Fruit fly (Drosophila melanogaster) whole organism, embryonic: ENCODE data around the gene RpLP1.

Experiments
- ATbp ChIP-seq: fragments of 200-800 bp; sonication (Bioruptor generic); optimal IDR thresholded peaks from 2 replicates; lab custom pipeline; 2017; ENCODE audit warnings: missing biosample characterization, mild to moderate bottlenecking, missing genetic modification characterization, missing genetic modification reagents
- Antp ChIP-seq: fragments of 200-800 bp; sonication (Bioruptor generic); optimal IDR thresholded peaks from 3 replicates; lab custom pipeline; 2016; ENCODE audit warnings: missing biosample characterization, missing genetic modification characterization
- Awh ChIP-seq: fragments of 200-800 bp; sonication (Bioruptor generic); IDR thresholded peaks from 2 replicates; pipeline ENCODE4, ENCODE4 v1.3.6; 2022; ENCODE audit warnings: missing biosample characterization, missing genetic modification characterization
- Bdp1 ChIP-seq: fragments of 200-800 bp; sonication (Bioruptor generic); optimal IDR thresholded peaks from 3 replicates; lab custom pipeline; 2016; ENCODE audit warnings: missing biosample characterization, missing genetic modification characterization
- CG11560 ChIP-seq: fragments of 200-800 bp; sonication (Bioruptor generic); IDR thresholded peaks from 3 replicates; pipeline ENCODE4 v1.3.6; 2022; ENCODE audit warnings: missing biosample characterization, missing genetic modification characterization
- CG12155 ChIP-seq: fragments of 200-800 bp; sonication (Bioruptor generic); optimal IDR thresholded peaks from 3 replicates; lab custom pipeline; 2016; ENCODE audit warnings: missing biosample characterization, missing genetic modification characterization
- CG12391 ChIP-seq: fragments of 200-800 bp; sonication (Bioruptor generic); optimal IDR thresholded peaks from 3 replicates; lab custom pipeline; 2018; ENCODE audit warnings: missing biosample characterization, mild to moderate bottlenecking, missing genetic modification characterization, moderate library complexity
- CG14441 ChIP-seq: fragments of 200-800 bp; sonication (Bioruptor generic); IDR thresholded peaks from 2 replicates; pipeline ENCODE4 v1.3.6; 2022; ENCODE audit warnings: missing biosample characterization, missing genetic modification characterization
- CG15601 ChIP-seq: fragments of 200-800 bp; sonication (Bioruptor generic); optimal IDR thresholded peaks from 3 replicates; lab custom pipeline; 2019; ENCODE audit warnings: missing biosample characterization, mild to moderate bottlenecking, missing genetic modification characterization, moderate library complexity
- CG16863 ChIP-seq: fragments of 200-800 bp; sonication (Bioruptor generic); optimal IDR thresholded peaks from 3 replicates; lab custom pipeline; 2016; ENCODE audit warnings: missing biosample characterization, missing genetic modification characterization
- CG18476 ChIP-seq: fragments of 200-800 bp; sonication (Bioruptor generic); optimal IDR thresholded peaks from 2 replicates; lab custom pipeline; 2016; ENCODE audit warnings: missing biosample characterization, mild to moderate bottlenecking, missing genetic modification characterization
- CG18619 ChIP-seq: fragments of 200-800 bp; sonication (Bioruptor generic); optimal IDR thresholded peaks from 3 replicates; lab custom pipeline; 2017; ENCODE audit warnings: missing biosample characterization, mild to moderate bottlenecking, missing genetic modification characterization
- CG31365 ChIP-seq: fragments of 200-800 bp; sonication (Bioruptor generic); optimal IDR thresholded peaks from 2 replicates; lab custom pipeline; 2018; ENCODE audit warnings: missing biosample characterization, mild to moderate bottlenecking, missing genetic modification characterization
- CG31441 ChIP-seq: fragments of 200-800 bp; sonication (Bioruptor generic); IDR thresholded peaks from 2 replicates; pipeline ENCODE4 v1.3.6; 2022; ENCODE audit warnings: missing biosample characterization, missing genetic modification characterization
- CG33557 ChIP-seq: fragments of 200-800 bp; sonication (Bioruptor generic); optimal IDR thresholded peaks from 2 replicates; lab custom pipeline; 2019; ENCODE audit warnings: missing biosample characterization, mild to moderate bottlenecking, missing genetic modification characterization, moderate library complexity
- CG5245 ChIP-seq: fragments of 200-800 bp; sonication (Bioruptor generic); optimal IDR thresholded peaks from 3 replicates; lab custom pipeline; 2016; ENCODE audit warnings: missing biosample characterization, missing genetic modification characterization
- CG6689 ChIP-seq: fragments of 200-800 bp; sonication (Bioruptor generic); IDR thresholded peaks from 2 replicates; pipeline ENCODE4 v1.3.6; 2022; ENCODE audit warnings: missing biosample characterization, missing genetic modification characterization
- CG7928 ChIP-seq: fragments of 200-800 bp; sonication (Bioruptor generic); optimal IDR thresholded peaks from 2 replicates; lab custom pipeline; 2017; ENCODE audit warnings: missing biosample characterization, mild to moderate bottlenecking, missing genetic modification characterization
- CG7963 ChIP-seq: fragments of 200-800 bp; sonication (Bioruptor generic); IDR thresholded peaks from 3 replicates; pipeline ENCODE4 v1.3.6; 2022; ENCODE audit warnings: missing biosample characterization, missing genetic modification characterization; ENCODE audit not compliant: partially characterized antibody
- CG8281 ChIP-seq: fragments of 200-800 bp; sonication (Bioruptor generic); optimal IDR thresholded peaks from 2 replicates; lab custom pipeline; 2018; ENCODE audit warnings: missing biosample characterization, mild to moderate bottlenecking, missing genetic modification characterization, moderate library complexity
- CG8944 ChIP-seq: fragments of 200-800 bp; sonication (Bioruptor generic); optimal IDR thresholded peaks from 3 replicates; lab custom pipeline; 2016; ENCODE audit warnings: missing biosample characterization, missing genetic modification characterization
- CG9727 ChIP-seq: fragments of 200-800 bp; sonication (Bioruptor generic); optimal IDR thresholded peaks from 3 replicates; lab custom pipeline; 2017; ENCODE audit warnings: missing biosample characterization, mild to moderate bottlenecking, missing genetic modification characterization
- CkIIα-i1 ChIP-seq: fragments of 200-800 bp; sonication (Bioruptor generic); IDR thresholded peaks from 2 replicates; pipeline ENCODE4 v1.3.6; 2022; ENCODE audit warnings: missing biosample characterization, missing genetic modification characterization
- Dek ChIP-seq: fragments of 200-800 bp; sonication (Bioruptor generic); optimal IDR thresholded peaks from 3 replicates; lab custom pipeline; 2019; ENCODE audit warnings: missing biosample characterization, mild to moderate bottlenecking, missing genetic modification characterization, moderate library complexity
- Doc2 ChIP-seq: fragments of 200-800 bp; sonication (Bioruptor generic); IDR thresholded peaks from 2 replicates; pipeline ENCODE4 v1.3.6; 2022; ENCODE audit warnings: missing biosample characterization, missing genetic modification characterization
- Drgx ChIP-seq: fragments of 200-800 bp; sonication (Bioruptor generic); IDR thresholded peaks from 2 replicates; pipeline ENCODE4 v1.3.6; 2022; ENCODE audit warnings: missing biosample characterization, missing genetic modification characterization
- Hmx ChIP-seq: fragments of 200-800 bp; sonication (Bioruptor generic); optimal IDR thresholded peaks from 2 replicates; lab custom pipeline; 2016; ENCODE audit warnings: missing biosample characterization, missing genetic modification characterization
- Hsf ChIP-seq: fragments of 200-800 bp; sonication (Bioruptor generic); optimal IDR thresholded peaks from 3 replicates; lab custom pipeline; 2016; ENCODE audit warnings: missing biosample characterization, missing genetic modification characterization
- Mrtf ChIP-seq: fragments of 200-800 bp; sonication (Bioruptor generic); IDR thresholded peaks from 3 replicates; pipeline ENCODE4 v1.3.6; 2022; ENCODE audit warnings: missing biosample characterization, missing genetic modification characterization
- NC2β ChIP-seq: fragments of 200-800 bp; sonication (Bioruptor generic); optimal IDR thresholded peaks from 2 replicates; lab custom pipeline; 2016; ENCODE audit warnings: missing biosample characterization, missing genetic modification characterization
- Ssrp ChIP-seq: fragments of 200-800 bp; sonication (Bioruptor generic); optimal IDR thresholded peaks from 2 replicates; lab custom pipeline; 2018; ENCODE audit warnings: missing biosample characterization, mild to moderate bottlenecking, missing genetic modification characterization, moderate library complexity
- caup ChIP-seq: fragments of 200-800 bp; sonication (Bioruptor generic); optimal IDR thresholded peaks from 3 replicates; lab custom pipeline; 2017; ENCODE audit warnings: missing biosample characterization, mild to moderate bottlenecking, missing genetic modification characterization, moderate library complexity; ENCODE audit not compliant: severe bottlenecking
- crc ChIP-seq: fragments of 200-800 bp; sonication (Bioruptor generic); optimal IDR thresholded peaks from 2 replicates; lab custom pipeline; 2016; ENCODE audit warnings: missing biosample characterization, missing genetic modification characterization
- danr ChIP-seq: fragments of 200-800 bp; sonication (Bioruptor generic); IDR thresholded peaks from 2 replicates; pipeline ENCODE4 v1.3.6; 2022; ENCODE audit warnings: missing biosample characterization, missing genetic modification characterization
- dati ChIP-seq: fragments of 200-800 bp; sonication (Bioruptor generic); IDR thresholded peaks from 2 replicates; pipeline ENCODE4 v1.3.6; 2022; ENCODE audit warnings: missing biosample characterization, missing genetic modification characterization
- dmrt99B ChIP-seq: fragments of 200-800 bp; sonication (Bioruptor generic); optimal IDR thresholded peaks from 2 replicates; lab custom pipeline; 2018; ENCODE audit warnings: missing biosample characterization, mild to moderate bottlenecking, missing genetic modification characterization, moderate library complexity
- dpn ChIP-seq, 2 experiments: fragments of 200-800 bp; sonication (Bioruptor generic); optimal IDR thresholded peaks; 3 replicates each; lab custom pipeline; 2016; ENCODE audit warnings: missing biosample characterization in 2 of 2, missing genetic modification characterization in 2 of 2
- eyg ChIP-seq: fragments of 200-800 bp; sonication (Bioruptor generic); optimal IDR thresholded peaks from 3 replicates; lab custom pipeline; 2016; ENCODE audit warnings: missing biosample characterization, missing genetic modification characterization
- fd64A ChIP-seq: fragments of 200-800 bp; sonication (Bioruptor generic); optimal IDR thresholded peaks from 3 replicates; lab custom pipeline; 2018; ENCODE audit warnings: missing biosample characterization, mild to moderate bottlenecking, missing genetic modification characterization
- ind ChIP-seq: fragments of 200-800 bp; sonication (Bioruptor generic); optimal IDR thresholded peaks from 3 replicates; lab custom pipeline; 2016; ENCODE audit warnings: missing biosample characterization, missing genetic modification characterization
- nerfin-2 ChIP-seq: fragments of 200-800 bp; sonication (Bioruptor generic); IDR thresholded peaks from 2 replicates; pipeline ENCODE4 v1.3.6; 2022; ENCODE audit warnings: missing biosample characterization, missing genetic modification characterization; ENCODE audit not compliant: partially characterized antibody
- odd ChIP-seq: fragments of 200-800 bp; sonication (Bioruptor generic); optimal IDR thresholded peaks from 2 replicates; lab custom pipeline; 2017; ENCODE audit warnings: missing biosample characterization, mild to moderate bottlenecking, missing genetic modification characterization
- onecut ChIP-seq: fragments of 200-800 bp; sonication (Bioruptor generic); IDR thresholded peaks from 2 replicates; pipeline ENCODE4 v1.3.6; 2022; ENCODE audit warnings: missing biosample characterization, missing genetic modification characterization
- pfk ChIP-seq: fragments of 200-800 bp; sonication (Bioruptor generic); optimal IDR thresholded peaks from 2 replicates; lab custom pipeline; 2018; ENCODE audit warnings: missing biosample characterization, mild to moderate bottlenecking, missing genetic modification characterization, moderate library complexity
- repo ChIP-seq: fragments of 200-800 bp; sonication (Bioruptor generic); optimal IDR thresholded peaks from 2 replicates; lab custom pipeline; 2016; ENCODE audit warnings: missing biosample characterization, missing genetic modification characterization
- shn ChIP-seq: fragments of 200-800 bp; sonication (Bioruptor generic); optimal IDR thresholded peaks from 3 replicates; lab custom pipeline; 2016; ENCODE audit warnings: missing biosample characterization, missing genetic modification characterization
- slp2 ChIP-seq: fragments of 200-800 bp; sonication (Bioruptor generic); optimal IDR thresholded peaks from 2 replicates; lab custom pipeline; 2016; ENCODE audit warnings: missing biosample characterization, missing genetic modification characterization
- tgo ChIP-seq: fragments of 200-800 bp; sonication (Bioruptor generic); IDR thresholded peaks from 3 replicates; pipeline ENCODE4 v1.3.6; 2022; ENCODE audit warnings: missing biosample characterization, missing genetic modification characterization
- zen2 ChIP-seq: fragments of 200-800 bp; sonication (Bioruptor generic); IDR thresholded peaks from 3 replicates; pipeline ENCODE4 v1.3.6; 2022; ENCODE audit warnings: missing biosample characterization, missing genetic modification characterization; ENCODE audit not compliant: partially characterized antibody

RpLP1 gene

DNA sequence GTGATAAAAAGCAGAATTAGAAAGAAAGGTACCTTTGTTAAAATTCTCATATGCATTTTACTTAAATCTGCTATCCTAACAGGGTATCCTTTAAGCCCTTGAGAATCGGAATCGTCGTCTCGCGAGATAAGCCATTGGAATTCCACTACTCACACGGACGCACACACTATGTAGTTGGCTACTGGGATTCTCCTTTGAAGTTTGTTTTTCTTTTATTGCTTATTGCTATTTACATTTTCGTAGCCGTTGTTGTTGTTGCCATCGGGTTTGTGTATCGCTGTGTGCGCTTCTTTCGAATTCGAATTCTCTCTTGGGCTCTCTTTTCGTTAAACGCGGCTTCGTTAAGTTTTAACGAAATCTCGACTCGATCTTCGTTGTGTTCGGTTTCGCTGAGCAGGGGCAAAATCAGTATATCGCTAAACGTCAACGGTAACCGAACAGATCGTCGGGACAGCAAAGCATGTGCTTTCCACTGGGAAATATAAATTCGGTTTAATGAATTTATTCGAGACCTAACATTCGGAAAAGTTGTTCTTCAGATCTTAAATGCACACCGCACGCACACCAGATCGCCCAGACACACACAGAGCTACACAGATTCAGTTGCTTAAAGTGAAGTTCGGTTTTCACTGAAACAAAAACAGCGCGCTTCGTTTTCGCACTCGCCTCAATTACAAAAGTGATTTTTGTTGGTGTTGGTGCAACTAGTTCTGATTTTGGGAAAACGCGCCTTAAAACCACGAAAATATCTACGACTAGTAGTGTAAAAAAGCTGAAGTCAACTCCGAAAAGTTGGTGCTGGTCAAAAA, 11.3 kb downstream of the RpLP1 start, which contains the start of gene ex (continued):
- TF ChIP-seq CG7963 (GFP tag; lab: Robert Waterston, UW) (0 out of 3 replicates have a peak, but pooled peaks have one; percentile 26), Hsf (GFP tag; lab: Kevin White, UChicago) (peak; percentile 21), CkIIα-i1 (GFP tag; lab: Robert Waterston, UW) (no peak), CG12155 (no peak), Awh (GFP tag; lab: Robert Waterston, UW) (peak; percentile 64; the same call in 1 of the 2 replicates), pfk (GFP tag; lab: Kevin White, UChicago) (peak; percentile 66), crc (GFP tag; lab: Kevin White, UChicago) (no peak), CG15601 (tag; lab: Kevin White, UChicago) (peak; percentile 78), CG31365 (tag; lab: Kevin White, UChicago) (peak; percentile 71), dati (GFP tag; lab: Robert Waterston, UW) (no peak), onecut (GFP tag; lab: Robert Waterston, UW) (peak; percentile 60), Antp (no peak), ind (no peak), repo (GFP tag; lab: Kevin White, UChicago) (no peak), CG6689 (GFP tag; lab: Robert Waterston, UW) (no peak), CG9727 (peak; percentile 50), eyg (GFP tag; lab: Kevin White, UChicago) (peak; percentile 53), CG11560 (tag; lab: Robert Waterston, UW) (no peak), nerfin-2 (no peak), CG16863 (GFP tag; lab: Kevin White, UChicago) (peak; percentile 15), CG18619 (GFP tag; lab: Kevin White, UChicago) (peak; percentile 68), zen2 (GFP tag; lab: Robert Waterston, UW) (peak; percentile 52; the same call in 2 of the 3 replicates), CG18476 (no peak), shn (GFP tag; lab: Kevin White, UChicago) (peak; percentile 50), ATbp (GFP tag; lab: Kevin White, UChicago) (peak; percentile 90), dpn (GFP tag; optimal IDR thresholded peaks at IDR 0.05; lab: Kevin White, UChicago) (peak in 1 of 2 experiments; percentile 4), dmrt99B (tag; lab: Kevin White, UChicago) (peak; percentile 33), CG8944 (GFP tag; lab: Kevin White, UChicago) (no peak), caup (GFP tag; lab: Kevin White, UChicago) (peak; percentile 75), CG12391 (tag; lab: Kevin White, UChicago) (peak; percentile 11), Dek (tag; lab: Kevin White, UChicago) (peak; percentile 44), CG31441 (peak; percentile 40; the same call in 1 of the 2 replicates), Hmx (GFP tag; lab: Kevin White, UChicago) (no peak), tgo (GFP tag; lab: Robert Waterston, UW) (no peak), CG8281 (tag; lab: Kevin White, UChicago) (peak; percentile 23), Doc2 (GFP tag; lab: Robert Waterston, UW) (no peak), slp2 (no peak), odd (GFP tag; lab: Kevin White, UChicago) (peak; percentile 85), danr (GFP tag; lab: Robert Waterston, UW) (no peak; the same call in 1 of the 2 replicates), Ssrp (no peak), Mrtf (GFP tag; lab: Robert Waterston, UW) (no peak), CG33557 (peak; percentile 62), fd64A (GFP tag; lab: Kevin White, UChicago) (peak; percentile 83), Drgx (GFP tag; lab: Robert Waterston, UW) (no peak), NC2β (peak; percentile 35), CG5245 (GFP tag; lab: Kevin White, UChicago) (no peak), Bdp1 (GFP tag; lab: Kevin White, UChicago) (no peak), CG7928 (GFP tag; lab: Kevin White, UChicago) (peak; percentile 8), CG14441 (GFP tag; lab: Robert Waterston, UW) (no peak)
